Fruit fly (Drosophila melanogaster): Measurements from ENCODE around the gene nkd.

Gene nkd

dm6 chr3L:19035163-19035900 lies 9.9 kb downstream of the nkd start (continued):
- TF ChIP-seq CG17829 (tag; optimal IDR thresholded peaks at IDR 0.05) (no peak), CG17328 (GFP tag; IDR thresholded peaks at IDR 0.05) (0 out of 2 replicates have a peak, but pooled peaks have one; percentile 15), CG12236 (GFP tag; optimal IDR thresholded peaks at IDR 0.05) (no peak), Oli (tag; optimal IDR thresholded peaks at IDR 0.05) (peak; percentile 15), unc-4 (GFP tag; IDR thresholded peaks at IDR 0.05; ENCODE audit: partially characterized antibody) (no peak), PHDP (tag; optimal IDR thresholded peaks at IDR 0.05) (peak; percentile 7), Dfd (GFP tag; optimal IDR thresholded peaks at IDR 0.05) (no peak), CG17361 (GFP tag; IDR thresholded peaks at IDR 0.05) (peak; percentile 29; the same call in 1 of the 3 replicates), CG11398 (GFP tag; optimal IDR thresholded peaks at IDR 0.05) (no peak), CG18262 (tag; optimal IDR thresholded peaks at IDR 0.05) (peak; percentile 25), Fer1 (GFP tag; optimal IDR thresholded peaks at IDR 0.05) (peak; percentile 6), dmrt11E (tag; optimal IDR thresholded peaks at IDR 0.05) (peak; percentile 27), gem (tag; optimal IDR thresholded peaks at IDR 0.05) (peak; percentile 53), ara (GFP tag; IDR thresholded peaks at IDR 0.05) (no peak), ttk (GFP tag; IDR thresholded peaks at IDR 0.05) (no peak), Xrp1 (GFP tag; IDR thresholded peaks at IDR 0.05) (peak; percentile 41; the same call in 1 of the 2 replicates), br (optimal IDR thresholded peaks at IDR 0.05) (no peak), CG11504 (tag; optimal IDR thresholded peaks at IDR 0.05) (peak; percentile 14), bsh (GFP tag; optimal IDR thresholded peaks at IDR 0.05) (peak in 1 of 2 experiments; percentile 38), fu2 (GFP tag; optimal IDR thresholded peaks at IDR 0.05) (no peak), Sry-β (GFP tag; optimal IDR thresholded peaks at IDR 0.05) (no peak), bigmax (GFP tag; optimal IDR thresholded peaks at IDR 0.05) (no peak), CG6765 (GFP tag; optimal IDR thresholded peaks at IDR 0.05) (no peak), lola (GFP tag; optimal IDR thresholded peaks at IDR 0.05) (peak in 1 of 3 experiments; percentile 15), schlank (tag; optimal IDR thresholded peaks at IDR 0.05) (no peak), ind (GFP tag; optimal IDR thresholded peaks at IDR 0.05) (no peak), Hr51 (GFP tag; optimal IDR thresholded peaks at IDR 0.05) (peak in 1 of 2 experiments; percentile 22), grau (tag; optimal IDR thresholded peaks at IDR 0.05) (peak; percentile 20), CG2712 (tag; optimal IDR thresholded peaks at IDR 0.05) (peak; percentile 18), CG14965 (GFP tag; optimal IDR thresholded peaks at IDR 0.05; ENCODE audit: borderline replicate concordance) (no peak), CG10979 (tag; optimal IDR thresholded peaks at IDR 0.05) (peak; percentile 25), lbe (GFP tag; optimal IDR thresholded peaks at IDR 0.05) (peak; percentile 21), Dad (GFP tag; optimal IDR thresholded peaks at IDR 0.05) (no peak), slbo (GFP tag; IDR thresholded peaks at IDR 0.05) (no peak), CG12071 (GFP tag; optimal IDR thresholded peaks at IDR 0.05) (no peak), HLH4C (GFP tag; IDR thresholded peaks at IDR 0.05; ENCODE audit: partially characterized antibody) (no peak), jigr1 (GFP tag; IDR thresholded peaks at IDR 0.05) (no peak), rib (GFP tag; IDR thresholded peaks at IDR 0.05) (no peak), CG6791 (GFP tag; IDR thresholded peaks at IDR 0.05; ENCODE audit: partially characterized antibody) (no peak), luna (GFP tag; optimal IDR thresholded peaks at IDR 0.05) (no peak), CG13894 (tag; optimal IDR thresholded peaks at IDR 0.05) (no peak), CG15514 (GFP tag; optimal IDR thresholded peaks at IDR 0.05) (no peak), CG7963 (GFP tag; IDR thresholded peaks at IDR 0.05; ENCODE audit: partially characterized antibody) (no peak), row (GFP tag; IDR thresholded peaks at IDR 0.05) (peak; percentile 30; the same call in 1 of the 3 replicates), CG7839 (tag; optimal IDR thresholded peaks at IDR 0.05) (peak; percentile 19), CG7372 (GFP tag; IDR thresholded peaks at IDR 0.05) (no peak), sens-2 (GFP tag; IDR thresholded peaks at IDR 0.05) (no peak), Med (GFP tag) (no peak)
